Fruit fly (Drosophila melanogaster) whole organism, embryonic: ENCODE measurements around the gene CG7231.

ENCODE experiments used
- ATbp ChIP-seq: fragments of 200-800 bp; sonication (Bioruptor generic); optimal IDR thresholded peaks from 2 replicates; lab custom pipeline; 2017; ENCODE audit warnings: missing biosample characterization, mild to moderate bottlenecking, missing genetic modification characterization, missing genetic modification reagents
- CG17612 ChIP-seq: fragments of 200-800 bp; sonication (Bioruptor generic); IDR thresholded peaks from 2 replicates; pipeline ENCODE4 v1.3.6; 2022; ENCODE audit warnings: missing biosample characterization, missing genetic modification characterization
- CG7556 ChIP-seq: fragments of 200-800 bp; sonication (Bioruptor generic); optimal IDR thresholded peaks from 2 replicates; lab custom pipeline; 2017; ENCODE audit warnings: missing biosample characterization, mild to moderate bottlenecking, missing genetic modification characterization
- CG7786 ChIP-seq: fragments of 200-800 bp; sonication (Bioruptor generic); optimal IDR thresholded peaks from 2 replicates; lab custom pipeline; 2016; ENCODE audit warnings: missing biosample characterization, missing genetic modification characterization
- CG8478 ChIP-seq: fragments of >200 bp; optimal IDR thresholded peaks from 2 replicates; lab custom pipeline; 2018
- CrebB ChIP-seq: fragments of 200-800 bp; sonication (Bioruptor generic); optimal IDR thresholded peaks from 3 replicates; lab custom pipeline; 2018; ENCODE audit warnings: missing biosample characterization, mild to moderate bottlenecking, missing genetic modification characterization
- Meics ChIP-seq: fragments of 200-800 bp; sonication (Bioruptor generic); optimal IDR thresholded peaks from 2 replicates; lab custom pipeline; 2017; ENCODE audit warnings: missing biosample characterization, mild to moderate bottlenecking, missing genetic modification characterization
- ems ChIP-seq: fragments of 200-800 bp; sonication (Bioruptor generic); optimal IDR thresholded peaks from 3 replicates; lab custom pipeline; 2016; ENCODE audit warnings: missing biosample characterization, missing genetic modification characterization
- trh ChIP-seq: fragments of 200-800 bp; sonication (Bioruptor generic); optimal IDR thresholded peaks from 2 replicates; lab custom pipeline; 2016; ENCODE audit warnings: missing biosample characterization, missing genetic modification characterization

- no peak for TF ChIP-seq CG17612
- no peak for TF ChIP-seq ATbp (GFP tag; lab: Kevin White, UChicago)
- no peak for TF ChIP-seq Meics (GFP tag; lab: Kevin White, UChicago)
- no peak for TF ChIP-seq CG8478 (lab: Kevin White, UChicago)
- TF ChIP-seq CrebB, result no peak
- no peak for TF ChIP-seq CG7786 (GFP tag; lab: Kevin White, UChicago)
- TF ChIP-seq ems (GFP tag; lab: Kevin White, UChicago), result no peak
- no peak for TF ChIP-seq CG7556
- TF ChIP-seq trh, result no peak
These were observed 7.0 kb downstream of the CG7231 start for dm6 chr2L:7990720-7991119.
